Fruit fly (Drosophila melanogaster) whole organism, adult: ENCODE results near the gene CG14191.

Experiments
- CG11617 ChIP-seq: fragments of 200-800 bp; sonication (Bioruptor generic); optimal IDR thresholded peaks from 2 replicates; lab custom pipeline; 2017; ENCODE audit warnings: mild to moderate bottlenecking, missing biosample characterization, missing genetic modification reagents, missing genetic modification characterization
- CG12768 ChIP-seq: fragments of 200-800 bp; sonication (Bioruptor generic); optimal IDR thresholded peaks from 2 replicates; lab custom pipeline; 2017; ENCODE audit warnings: missing biosample characterization, missing genetic modification characterization, mild to moderate bottlenecking, moderate library complexity, missing genetic modification reagents
- CG14711 ChIP-seq: fragments of 200-800 bp; sonication (Bioruptor generic); optimal IDR thresholded peaks from 2 replicates; lab custom pipeline; 2018; ENCODE audit warnings: missing biosample characterization, mild to moderate bottlenecking, missing genetic modification characterization, moderate library complexity
- CG1620 ChIP-seq: fragments of 200-800 bp; sonication (Bioruptor generic); optimal IDR thresholded peaks from 2 replicates; lab custom pipeline; 2016; ENCODE audit warnings: missing biosample characterization, missing genetic modification characterization
- CG7045 ChIP-seq: fragments of 200-800 bp; sonication (Bioruptor generic); optimal IDR thresholded peaks from 2 replicates; lab custom pipeline; 2017; ENCODE audit warnings: missing biosample characterization, mild to moderate bottlenecking, missing genetic modification characterization
- Mnt ChIP-seq: fragments of 200-800 bp; sonication (Bioruptor generic); optimal IDR thresholded peaks from 2 replicates; lab custom pipeline; 2016; ENCODE audit warnings: missing biosample characterization, mild to moderate bottlenecking, missing genetic modification characterization
- bab1 ChIP-seq: fragments of 200-800 bp; sonication (Bioruptor generic); optimal IDR thresholded peaks from 3 replicates; lab custom pipeline; 2019; ENCODE audit warnings: missing biosample characterization, mild to moderate bottlenecking, missing genetic modification characterization, moderate library complexity
- cic ChIP-seq: fragments of 200-800 bp; sonication (Bioruptor generic); optimal IDR thresholded peaks from 2 replicates; lab custom pipeline; 2017; ENCODE audit warnings: missing biosample characterization, mild to moderate bottlenecking, missing genetic modification characterization, moderate library complexity
- cnc ChIP-seq, 2 experiments: fragments of >200 bp; optimal IDR thresholded peaks; 2 replicates each; lab custom pipeline; 2017
- kay ChIP-seq: fragments of 200-800 bp; sonication (Bioruptor generic); peaks from one replicate; lab custom pipeline; 2016; ENCODE audit warnings: missing biosample characterization, missing genetic modification characterization, borderline replicate concordance
- ovo ChIP-seq: fragments of 200-800 bp; sonication (Bioruptor generic); optimal IDR thresholded peaks from 2 replicates; lab custom pipeline; 2016; ENCODE audit warnings: missing biosample characterization, missing genetic modification characterization
- pad ChIP-seq: fragments of 200-800 bp; sonication (Bioruptor generic); optimal IDR thresholded peaks from 3 replicates; lab custom pipeline; 2017; ENCODE audit warnings: missing biosample characterization, missing genetic modification characterization, mild to moderate bottlenecking, moderate library complexity, missing genetic modification reagents
- tj ChIP-seq: fragments of 200-800 bp; sonication (Bioruptor generic); optimal IDR thresholded peaks from 3 replicates; lab custom pipeline; 2017; ENCODE audit warnings: missing biosample characterization, mild to moderate bottlenecking, missing genetic modification characterization, moderate library complexity

DNA sequence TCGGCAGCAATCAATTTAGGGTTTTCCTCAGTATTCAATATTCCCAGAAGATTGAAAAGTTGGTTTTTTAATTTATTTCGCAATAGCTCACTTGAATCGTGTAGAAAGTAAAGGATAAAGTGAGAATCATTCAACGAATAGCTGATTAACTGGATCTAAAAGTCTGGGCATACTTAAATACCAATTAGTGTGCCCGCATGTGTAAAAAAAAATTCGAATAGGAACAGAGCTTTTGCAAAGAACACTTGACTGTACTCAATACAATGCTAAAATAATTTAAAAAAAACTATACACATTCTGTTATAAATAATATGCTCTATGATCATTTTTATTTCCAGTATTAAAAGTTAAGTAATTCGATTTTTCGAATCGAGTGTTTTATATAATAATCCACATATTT lies 42.8 kb downstream of the CG14191 start, which contains the start of gene CG15882:
- TF ChIP-seq CG12768 (GFP tag; lab: Kevin White, UChicago) (no peak), cic (GFP tag; lab: Kevin White, UChicago) (no peak), pad (GFP tag; lab: Kevin White, UChicago) (no peak), CG7045 (no peak), CG11617 (GFP tag; lab: Kevin White, UChicago) (no peak), tj (GFP tag; lab: Kevin White, UChicago) (no peak), cnc (optimal IDR thresholded peaks at IDR 0.05; lab: Kevin White, UChicago) (no peak), kay (GFP tag; lab: Kevin White, UChicago) (no peak), ovo (GFP tag; lab: Kevin White, UChicago) (no peak), CG1620 (GFP tag; lab: Kevin White, UChicago) (no peak), Mnt (GFP tag; lab: Kevin White, UChicago) (no peak), bab1 (GFP tag; lab: Kevin White, UChicago) (no peak), CG14711 (no peak)
